Fruit fly (Drosophila melanogaster): ENCODE measurements around the gene Gr22d.

Gr22d gene

dm6 chr2L:1751953-1752352, 38.2 kb downstream of the Gr22d start, which contains the start of the genes CG17712 and CG17648 (continued):
- no peak for TF ChIP-seq NC2β (GFP tag; optimal IDR thresholded peaks at IDR 0.05)
- TF ChIP-seq BtbVII (GFP tag; optimal IDR thresholded peaks at IDR 0.05) = no peak
- no peak for TF ChIP-seq HmgD (GFP tag; optimal IDR thresholded peaks at IDR 0.05)
- 0 out of 2 replicates have a peak, but pooled peaks have one; percentile 19 for TF ChIP-seq al (GFP tag; IDR thresholded peaks at IDR 0.05)
- TF ChIP-seq nerfin-1 (tag; optimal IDR thresholded peaks at IDR 0.05) = peak; percentile 15
- 0 out of 2 replicates have a peak, but pooled peaks have one; percentile 16 for TF ChIP-seq vvl (GFP tag; IDR thresholded peaks at IDR 0.05)
- TF ChIP-seq zen2 (GFP tag; IDR thresholded peaks at IDR 0.05; ENCODE audit: partially characterized antibody) = peak; percentile 71; the same call in 2 of the 3 replicates
- TF ChIP-seq CG11723 (GFP tag; optimal IDR thresholded peaks at IDR 0.05) = no peak
- peak; percentile 5 for TF ChIP-seq Ets65A (GFP tag)
- TF ChIP-seq tll (GFP tag; optimal IDR thresholded peaks at IDR 0.05) = no peak
- peak; percentile 87 for TF ChIP-seq bbx (GFP tag; IDR thresholded peaks at IDR 0.05; ENCODE audit: partially characterized antibody)
- no peak for TF ChIP-seq HLHmδ (GFP tag; optimal IDR thresholded peaks at IDR 0.05)
- TF ChIP-seq CG15514 (GFP tag; optimal IDR thresholded peaks at IDR 0.05) = peak; percentile 26
- TF ChIP-seq CG17829 (tag; optimal IDR thresholded peaks at IDR 0.05) = peak; percentile 9
- peak; percentile 2 for TF ChIP-seq CG10267 (tag; optimal IDR thresholded peaks at IDR 0.05)
- TF ChIP-seq Ets97D (GFP tag; optimal IDR thresholded peaks at IDR 0.05) = peak; percentile 27
- peak; percentile 98 for TF ChIP-seq MBD-R2 (GFP tag; IDR thresholded peaks at IDR 0.05)
- TF ChIP-seq Trl (optimal IDR thresholded peaks at IDR 0.05) = no peak
- no peak for TF ChIP-seq Trl (GFP tag; optimal IDR thresholded peaks at IDR 0.05)
- no peak for TF ChIP-seq CG11085 (GFP tag; IDR thresholded peaks at IDR 0.05)
- TF ChIP-seq hb (GFP tag; IDR thresholded peaks at IDR 0.05; ENCODE audit: partially characterized antibody) = 0 out of 3 replicates have a peak, but pooled peaks have one; percentile 26
- TF ChIP-seq phol (tag; optimal IDR thresholded peaks at IDR 0.05) = no peak
- peak; percentile 45; the same call in 1 of the 3 replicates for TF ChIP-seq jigr1 (GFP tag; IDR thresholded peaks at IDR 0.05)
- no peak for TF ChIP-seq C15 (GFP tag; IDR thresholded peaks at IDR 0.05)
- peak; percentile 16 for TF ChIP-seq CG14710 (tag; optimal IDR thresholded peaks at IDR 0.05)
- peak; percentile 85 for TF ChIP-seq Scr (GFP tag; IDR thresholded peaks at IDR 0.05; ENCODE audit: partially characterized antibody)
- TF ChIP-seq unpg (GFP tag; optimal IDR thresholded peaks at IDR 0.05) = no peak
- TF ChIP-seq btn (GFP tag; optimal IDR thresholded peaks at IDR 0.05) = no peak
- TF ChIP-seq E2f2 (GFP tag; IDR thresholded peaks at IDR 0.05) = peak; percentile 56
- TF ChIP-seq trem (tag; optimal IDR thresholded peaks at IDR 0.05) = peak; percentile 63
- TF ChIP-seq Doc3 (GFP tag; IDR thresholded peaks at IDR 0.05; ENCODE audit: partially characterized antibody) = peak; percentile 85
- TF ChIP-seq gcm (GFP tag; optimal IDR thresholded peaks at IDR 0.05) = peak; percentile 72
- TF ChIP-seq caup (GFP tag; optimal IDR thresholded peaks at IDR 0.05; ENCODE audit: severe bottlenecking) = no peak
- peak; percentile 70 for TF ChIP-seq ato (GFP tag; IDR thresholded peaks at IDR 0.05; ENCODE audit: partially characterized antibody)
- peak; percentile 84 for TF ChIP-seq Opbp (GFP tag; IDR thresholded peaks at IDR 0.05; ENCODE audit: partially characterized antibody)
- peak; percentile 64 for TF ChIP-seq CG4617 (GFP tag; optimal IDR thresholded peaks at IDR 0.05; ENCODE audit: borderline replicate concordance)
- TF ChIP-seq sc (optimal IDR thresholded peaks at IDR 0.05) = no peak
- no peak for TF ChIP-seq sc (GFP tag; optimal IDR thresholded peaks at IDR 0.05)
- TF ChIP-seq nerfin-2 (GFP tag; IDR thresholded peaks at IDR 0.05; ENCODE audit: partially characterized antibody) = peak; percentile 56
- TF ChIP-seq CG7963 (GFP tag; IDR thresholded peaks at IDR 0.05; ENCODE audit: partially characterized antibody) = peak; percentile 71; the same call in 2 of the 3 replicates
- TF ChIP-seq Sry-β (GFP tag; optimal IDR thresholded peaks at IDR 0.05) = peak; percentile 82
- peak; percentile 90 for TF ChIP-seq Dll (GFP tag; IDR thresholded peaks at IDR 0.05; ENCODE audit: partially characterized antibody)
- TF ChIP-seq Jarid2 (GFP tag; optimal IDR thresholded peaks at IDR 0.05) = no peak
- TF ChIP-seq Sox102F (GFP tag; optimal IDR thresholded peaks at IDR 0.05) = no peak
- TF ChIP-seq CG2116 (GFP tag; optimal IDR thresholded peaks at IDR 0.05) = peak; percentile 21
- TF ChIP-seq Med (GFP tag) = peak; percentile 82
- peak; percentile 31 to 90 for TF ChIP-seq crp (GFP tag; optimal IDR thresholded peaks at IDR 0.05)
- peak; percentile 86 for TF ChIP-seq stwl (tag; optimal IDR thresholded peaks at IDR 0.05)

All from whole organism, embryonic.